Fruit fly (Drosophila melanogaster) whole organism, embryonic: ENCODE data around the gene CG14111.
A peak's percentile ranks its signal among the peaks of the same experiment; 100 is the strongest.

Experiments
- Ada2b ChIP-seq: fragments of 200-800 bp; sonication (Bioruptor generic); IDR thresholded peaks from 2 replicates; pipeline ENCODE4 v1.3.6; 2022; ENCODE audit warnings: missing biosample characterization, missing genetic modification characterization
- CG10267 ChIP-seq: fragments of 200-800 bp; sonication (Bioruptor generic); optimal IDR thresholded peaks from 2 replicates; lab custom pipeline; 2018; ENCODE audit warnings: missing biosample characterization, mild to moderate bottlenecking, missing genetic modification characterization, moderate library complexity
- CG10979 ChIP-seq: fragments of 200-800 bp; sonication (Bioruptor generic); optimal IDR thresholded peaks from 2 replicates; lab custom pipeline; 2018; ENCODE audit warnings: missing biosample characterization, mild to moderate bottlenecking, missing genetic modification characterization, moderate library complexity
- CG11723 ChIP-seq: fragments of 200-800 bp; sonication (Bioruptor generic); optimal IDR thresholded peaks from 2 replicates; lab custom pipeline; 2017; ENCODE audit warnings: missing biosample characterization, mild to moderate bottlenecking, missing genetic modification characterization
- CG12104 ChIP-seq: fragments of 200-800 bp; sonication (Bioruptor generic); optimal IDR thresholded peaks from 3 replicates; lab custom pipeline; 2016; ENCODE audit warnings: missing biosample characterization, missing genetic modification characterization
- CG12236 ChIP-seq: fragments of 200-800 bp; sonication (Bioruptor generic); optimal IDR thresholded peaks from 2 replicates; lab custom pipeline; 2016; ENCODE audit warnings: missing biosample characterization, missing genetic modification characterization
- CG15011 ChIP-seq: fragments of 200-800 bp; sonication (Bioruptor generic); optimal IDR thresholded peaks from 3 replicates; lab custom pipeline; 2018; ENCODE audit warnings: missing biosample characterization, mild to moderate bottlenecking, missing genetic modification characterization
- CG15073 ChIP-seq: fragments of 200-800 bp; sonication (Bioruptor generic); optimal IDR thresholded peaks from 2 replicates; lab custom pipeline; 2016; ENCODE audit warnings: missing biosample characterization, missing genetic modification characterization
- CG1792 ChIP-seq: fragments of 200-800 bp; sonication (Bioruptor generic); optimal IDR thresholded peaks from 2 replicates; lab custom pipeline; 2016; ENCODE audit warnings: missing biosample characterization, missing genetic modification characterization
- CG18262 ChIP-seq: fragments of 200-800 bp; optimal IDR thresholded peaks from 3 replicates; lab custom pipeline; 2019; ENCODE audit warnings: missing biosample characterization, mild to moderate bottlenecking, missing genetic modification characterization, moderate library complexity
- CG2116 ChIP-seq: fragments of 200-800 bp; sonication (Bioruptor generic); optimal IDR thresholded peaks from 3 replicates; lab custom pipeline; 2018; ENCODE audit warnings: missing biosample characterization, mild to moderate bottlenecking, missing genetic modification characterization
- CG2120 ChIP-seq: fragments of 200-800 bp; sonication (Bioruptor generic); optimal IDR thresholded peaks from 3 replicates; lab custom pipeline; 2016; ENCODE audit warnings: missing biosample characterization, missing genetic modification characterization
- CG2889 ChIP-seq: fragments of 200-800 bp; sonication (Bioruptor generic); IDR thresholded peaks from 3 replicates; pipeline ENCODE4 v1.3.6; 2022; ENCODE audit warnings: missing biosample characterization, missing genetic modification characterization
- CG30403 ChIP-seq: fragments of 200-800 bp; sonication (Bioruptor generic); optimal IDR thresholded peaks from 3 replicates; lab custom pipeline; 2016; ENCODE audit warnings: missing biosample characterization, missing genetic modification characterization
- CG31388 ChIP-seq: fragments of 200-800 bp; sonication (Bioruptor generic); optimal IDR thresholded peaks from 2 replicates; lab custom pipeline; 2016; ENCODE audit warnings: missing biosample characterization, missing genetic modification characterization
- CG32767 ChIP-seq: fragments of 200-800 bp; sonication (Bioruptor generic); IDR thresholded peaks from 2 replicates; pipeline ENCODE4 v1.3.6; 2022; ENCODE audit warnings: missing biosample characterization, missing genetic modification characterization
- CG4424 ChIP-seq: fragments of 200-800 bp; sonication (Bioruptor generic); optimal IDR thresholded peaks from 3 replicates; lab custom pipeline; 2016; ENCODE audit warnings: missing biosample characterization, missing genetic modification characterization
- CG4617 ChIP-seq: fragments of 200-800 bp; sonication (Bioruptor generic); optimal IDR thresholded peaks from 3 replicates; lab custom pipeline; 2016; ENCODE audit warnings: missing biosample characterization, missing genetic modification characterization, borderline replicate concordance
- CG6791 ChIP-seq: fragments of 200-800 bp; sonication (Bioruptor generic); IDR thresholded peaks from 3 replicates; pipeline ENCODE4 v1.3.6; 2022; ENCODE audit warnings: missing biosample characterization, missing genetic modification characterization; ENCODE audit not compliant: partially characterized antibody
- CG7357 ChIP-seq: fragments of 200-800 bp; sonication (Bioruptor generic); IDR thresholded peaks from 3 replicates; pipeline ENCODE4 v1.3.6; 2022; ENCODE audit warnings: missing biosample characterization, missing genetic modification characterization
- CG7928 ChIP-seq: fragments of 200-800 bp; sonication (Bioruptor generic); optimal IDR thresholded peaks from 2 replicates; lab custom pipeline; 2017; ENCODE audit warnings: missing biosample characterization, mild to moderate bottlenecking, missing genetic modification characterization
- CG8359 ChIP-seq: fragments of 200-800 bp; sonication (Bioruptor generic); optimal IDR thresholded peaks from 2 replicates; lab custom pipeline; 2017; ENCODE audit warnings: missing biosample characterization, mild to moderate bottlenecking, missing genetic modification characterization, borderline replicate concordance
- Deaf1 ChIP-seq: fragments of 200-800 bp; optimal IDR thresholded peaks from 3 replicates; lab custom pipeline; 2019; ENCODE audit warnings: missing biosample characterization, mild to moderate bottlenecking, missing genetic modification characterization, moderate library complexity
- E2f2 ChIP-seq: fragments of 200-800 bp; sonication (Bioruptor generic); IDR thresholded peaks from 2 replicates; pipeline ENCODE4 v1.3.6; 2022; ENCODE audit warnings: missing biosample characterization, missing genetic modification characterization
- Eip74EF ChIP-seq, 2 experiments: fragments of 200-800 bp in 1 of 2; fragments of >200 bp in 1 of 2; sonication (Bioruptor generic) in 1 of 2; optimal IDR thresholded peaks; 2 replicates each; lab custom pipeline; 2017 to 2019; ENCODE audit warnings: missing biosample characterization in 2 of 2, missing genetic modification characterization in 2 of 2, mild to moderate bottlenecking in 1 of 2, moderate library complexity in 1 of 2
- HLH4C ChIP-seq: fragments of 200-800 bp; sonication (Bioruptor generic); IDR thresholded peaks from 3 replicates; pipeline ENCODE4 v1.3.6; 2022; ENCODE audit warnings: missing biosample characterization, missing genetic modification characterization; ENCODE audit not compliant: partially characterized antibody
- Hey ChIP-seq: fragments of 200-800 bp; sonication (Bioruptor generic); optimal IDR thresholded peaks from 3 replicates; lab custom pipeline; 2018; ENCODE audit warnings: missing biosample characterization, mild to moderate bottlenecking, missing genetic modification characterization
- Meics ChIP-seq: fragments of 200-800 bp; sonication (Bioruptor generic); optimal IDR thresholded peaks from 2 replicates; lab custom pipeline; 2017; ENCODE audit warnings: missing biosample characterization, mild to moderate bottlenecking, missing genetic modification characterization
- NfI ChIP-seq: fragments of 200-800 bp; sonication (Bioruptor generic); optimal IDR thresholded peaks from 3 replicates; lab custom pipeline; 2018; ENCODE audit warnings: missing biosample characterization, mild to moderate bottlenecking, missing genetic modification characterization, moderate library complexity
- Sin3A ChIP-seq: fragments of >200 bp; optimal IDR thresholded peaks from 2 replicates; lab custom pipeline; 2018
- Sry-β ChIP-seq: fragments of 200-800 bp; sonication (Bioruptor generic); optimal IDR thresholded peaks from 2 replicates; lab custom pipeline; 2018; ENCODE audit warnings: missing biosample characterization, mild to moderate bottlenecking, missing genetic modification characterization, moderate library complexity
- bsh ChIP-seq, 2 experiments: fragments of 200-800 bp; sonication (Bioruptor generic); optimal IDR thresholded peaks; 2 replicates each; lab custom pipeline; 2017 to 2018; ENCODE audit warnings: mild to moderate bottlenecking in 2 of 2, missing biosample characterization in 2 of 2, missing genetic modification characterization in 2 of 2, moderate library complexity in 1 of 2
- caup ChIP-seq: fragments of 200-800 bp; sonication (Bioruptor generic); optimal IDR thresholded peaks from 3 replicates; lab custom pipeline; 2017; ENCODE audit warnings: missing biosample characterization, mild to moderate bottlenecking, missing genetic modification characterization, moderate library complexity; ENCODE audit not compliant: severe bottlenecking
- cwo ChIP-seq: fragments of 200-800 bp; sonication (Bioruptor generic); optimal IDR thresholded peaks from 3 replicates; lab custom pipeline; 2017; ENCODE audit warnings: missing biosample characterization, missing genetic modification characterization, mild to moderate bottlenecking, moderate library complexity, missing genetic modification reagents
- da ChIP-seq: fragments of 200-800 bp; sonication (Bioruptor generic); optimal IDR thresholded peaks from 2 replicates; lab custom pipeline; 2016; ENCODE audit warnings: missing biosample characterization, missing genetic modification characterization
- dimm ChIP-seq: fragments of 200-800 bp; sonication (Bioruptor generic); IDR thresholded peaks from 2 replicates; pipeline ENCODE4 v1.3.6; 2022; ENCODE audit warnings: missing biosample characterization, missing genetic modification characterization
- ftz-f1 ChIP-seq: fragments of 200-800 bp; sonication (Bioruptor generic); optimal IDR thresholded peaks from 2 replicates; lab custom pipeline; 2016; ENCODE audit warnings: missing biosample characterization, missing genetic modification characterization
- gro ChIP-seq: fragments of 200-800 bp; sonication (Bioruptor generic); optimal IDR thresholded peaks from 2 replicates; lab custom pipeline; 2016; ENCODE audit warnings: missing biosample characterization, missing genetic modification characterization
- lab ChIP-seq: fragments of 200-800 bp; sonication (Bioruptor generic); optimal IDR thresholded peaks from 3 replicates; lab custom pipeline; 2017; ENCODE audit warnings: missing biosample characterization, missing genetic modification characterization, mild to moderate bottlenecking, moderate library complexity, missing genetic modification reagents
- maf-S ChIP-seq: fragments of 200-800 bp; sonication (Bioruptor generic); optimal IDR thresholded peaks from 2 replicates; lab custom pipeline; 2016; ENCODE audit warnings: missing biosample characterization, missing genetic modification characterization
- p53 ChIP-seq: fragments of 200-800 bp; sonication (Bioruptor generic); optimal IDR thresholded peaks from 2 replicates; lab custom pipeline; 2016; ENCODE audit warnings: missing biosample characterization, missing genetic modification characterization
- pb ChIP-seq: fragments of 200-800 bp; sonication (Bioruptor generic); optimal IDR thresholded peaks from 3 replicates; lab custom pipeline; 2016; ENCODE audit warnings: missing biosample characterization, missing genetic modification characterization
- pfk ChIP-seq: fragments of 200-800 bp; sonication (Bioruptor generic); optimal IDR thresholded peaks from 2 replicates; lab custom pipeline; 2018; ENCODE audit warnings: missing biosample characterization, mild to moderate bottlenecking, missing genetic modification characterization, moderate library complexity
- pros ChIP-seq: fragments of 200-800 bp; sonication (Bioruptor generic); optimal IDR thresholded peaks from 3 replicates; lab custom pipeline; 2019; ENCODE audit warnings: missing biosample characterization, mild to moderate bottlenecking, missing genetic modification characterization, moderate library complexity
- pum ChIP-seq: fragments of 200-800 bp; sonication (Bioruptor generic); optimal IDR thresholded peaks from 2 replicates; lab custom pipeline; 2016; ENCODE audit warnings: missing biosample characterization, missing genetic modification characterization
- ro ChIP-seq: fragments of 200-800 bp; sonication (Bioruptor generic); IDR thresholded peaks from 2 replicates; pipeline ENCODE4 v1.3.6; 2022; ENCODE audit warnings: missing biosample characterization, missing genetic modification characterization
- seq ChIP-seq: fragments of 200-800 bp; sonication (Bioruptor generic); IDR thresholded peaks from 2 replicates; pipeline ENCODE4 v1.3.6; 2022; ENCODE audit warnings: missing biosample characterization, missing genetic modification characterization
- slp2 ChIP-seq: fragments of 200-800 bp; sonication (Bioruptor generic); optimal IDR thresholded peaks from 2 replicates; lab custom pipeline; 2016; ENCODE audit warnings: missing biosample characterization, missing genetic modification characterization
- tna ChIP-seq: fragments of 200-800 bp; sonication (Bioruptor generic); IDR thresholded peaks from 2 replicates; pipeline ENCODE4 v1.3.6; 2022; ENCODE audit warnings: missing biosample characterization, missing genetic modification characterization; ENCODE audit not compliant: partially characterized antibody
- unpg ChIP-seq: fragments of 200-800 bp; sonication (Bioruptor generic); optimal IDR thresholded peaks from 3 replicates; lab custom pipeline; 2018; ENCODE audit warnings: missing biosample characterization, mild to moderate bottlenecking, missing genetic modification characterization, moderate library complexity
- zen2 ChIP-seq: fragments of 200-800 bp; sonication (Bioruptor generic); IDR thresholded peaks from 3 replicates; pipeline ENCODE4 v1.3.6; 2022; ENCODE audit warnings: missing biosample characterization, missing genetic modification characterization; ENCODE audit not compliant: partially characterized antibody

CG14111 gene

DNA sequence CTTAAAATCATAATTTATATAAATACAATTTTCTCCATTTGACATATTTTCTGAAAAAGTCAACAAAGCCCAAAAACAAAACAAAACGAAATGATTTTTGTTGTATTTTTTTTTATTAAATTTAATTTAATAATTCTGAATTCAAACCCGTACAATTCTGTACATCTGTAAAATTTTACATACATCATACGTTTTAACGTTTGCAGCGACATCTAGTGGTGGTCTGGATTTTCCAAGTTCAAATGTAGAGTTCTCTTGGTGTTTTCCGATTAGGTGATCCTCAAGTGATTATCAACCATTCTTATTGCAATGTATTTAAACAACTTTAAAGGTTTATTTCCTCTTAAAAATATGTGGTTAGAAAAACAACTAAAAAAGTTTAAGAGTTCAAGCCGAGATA is 33.2 kb downstream of the CG14111 start (continued):
- peak; percentile 37 for TF ChIP-seq CG18262 (tag; lab: Kevin White, UChicago)
- no peak for TF ChIP-seq p53 (GFP tag; lab: Kevin White, UChicago)
- TF ChIP-seq CG2120 (GFP tag; lab: Kevin White, UChicago), result peak; percentile 39
- no peak for TF ChIP-seq Meics
- TF ChIP-seq CG4424 (GFP tag; lab: Kevin White, UChicago), result peak; percentile 26
- no peak for TF ChIP-seq maf-S
- peak; percentile 49 for TF ChIP-seq CG30403 (GFP tag; lab: Kevin White, UChicago)
- TF ChIP-seq gro (GFP tag; lab: Kevin White, UChicago), result no peak
- no peak for TF ChIP-seq caup
- no peak for TF ChIP-seq slp2 (GFP tag; lab: Kevin White, UChicago)
- peak in 1 of 2 experiments; percentile 16 for TF ChIP-seq bsh (GFP tag; optimal IDR thresholded peaks at IDR 0.05; lab: Kevin White, UChicago)
- TF ChIP-seq cwo, result no peak
- TF ChIP-seq CG7357 (GFP tag; lab: Robert Waterston, UW), result no peak
- no peak for TF ChIP-seq E2f2
- TF ChIP-seq CG1792 (GFP tag; lab: Kevin White, UChicago), result no peak
- no peak for TF ChIP-seq ro (GFP tag; lab: Robert Waterston, UW)
- TF ChIP-seq Hey (tag; lab: Kevin White, UChicago), result no peak
- no peak for TF ChIP-seq Ada2b (GFP tag; lab: Robert Waterston, UW)
- peak; percentile 49 for TF ChIP-seq CG10267 (tag; lab: Kevin White, UChicago)
- no peak for TF ChIP-seq CG15073 (GFP tag; lab: Kevin White, UChicago)
- no peak for TF ChIP-seq ftz-f1 (GFP tag; lab: Kevin White, UChicago)
- no peak for TF ChIP-seq CG8359 (GFP tag; lab: Kevin White, UChicago)
- no peak for TF ChIP-seq CG31388 (GFP tag; lab: Kevin White, UChicago)
- TF ChIP-seq pros (GFP tag; lab: Kevin White, UChicago), result no peak
- TF ChIP-seq pum (GFP tag; lab: Kevin White, UChicago), result peak; percentile 11
- no peak for TF ChIP-seq Eip74EF (GFP tag; optimal IDR thresholded peaks at IDR 0.05; lab: Kevin White, UChicago)
- peak; percentile 100 for TF ChIP-seq CG10979 (tag; lab: Kevin White, UChicago)
- no peak for TF ChIP-seq Sry-β
- TF ChIP-seq da (GFP tag; lab: Kevin White, UChicago), result no peak
- no peak for TF ChIP-seq Sin3A (lab: Kevin White, UChicago)
- no peak for TF ChIP-seq CG12104 (GFP tag; lab: Kevin White, UChicago)
- no peak for TF ChIP-seq CG6791 (GFP tag; lab: Robert Waterston, UW)
- no peak for TF ChIP-seq CG15011
- peak; percentile 27 for TF ChIP-seq CG4617
- TF ChIP-seq pfk (GFP tag; lab: Kevin White, UChicago), result no peak
- no peak for TF ChIP-seq HLH4C
- peak; percentile 32 for TF ChIP-seq NfI
- TF ChIP-seq CG2889, result no peak
- no peak for TF ChIP-seq pb (GFP tag; lab: Kevin White, UChicago)
- no peak for TF ChIP-seq Deaf1
- TF ChIP-seq seq (GFP tag; lab: Robert Waterston, UW), result no peak
- peak; percentile 13 for TF ChIP-seq unpg (GFP tag; lab: Kevin White, UChicago)
- TF ChIP-seq CG2116 (GFP tag; lab: Kevin White, UChicago), result peak; percentile 18
- TF ChIP-seq CG32767, result no peak
- TF ChIP-seq dimm, result no peak
- no peak for TF ChIP-seq tna
- TF ChIP-seq zen2 (GFP tag; lab: Robert Waterston, UW), result no peak
- no peak for TF ChIP-seq CG12236
- TF ChIP-seq CG11723 (GFP tag; lab: Kevin White, UChicago), result no peak
- TF ChIP-seq CG7928 (GFP tag; lab: Kevin White, UChicago), result no peak
- TF ChIP-seq lab, result no peak
